Fruit fly (Drosophila melanogaster) Kc167 (cell line): ENCODE measurements around the gene CG17544.

Experiments
- Sin3A ChIP-seq: fragments of >200 bp; optimal IDR thresholded peaks from 2 replicates; lab custom pipeline; 2018; ENCODE audit warnings: missing external identifiers
- h ChIP-seq: fragments of >200 bp; optimal IDR thresholded peaks from 3 replicates; lab custom pipeline; 2018; ENCODE audit warnings: missing external identifiers
- insv ChIP-seq: fragments of >200 bp; optimal IDR thresholded peaks from 3 replicates; lab custom pipeline; 2018; ENCODE audit warnings: missing external identifiers

dm6 chr2L:19422642-19423041, 24.3 kb upstream of the CG17544 start:
- TF ChIP-seq Sin3A (lab: Kevin White, UChicago) (no peak), insv (no peak), h (lab: Kevin White, UChicago) (no peak)
